Worm (Caenorhabditis elegans) whole organism, L3 larva: ENCODE results near the gene moc-6.

Source experiments
- egl-27 ChIP-seq: sonication (generic microtip); optimal IDR thresholded peaks from 4 replicates; lab custom pipeline; 2017; ENCODE audit warnings: missing biosample characterization, missing genetic modification reagents, missing genetic modification characterization
- elt-3 ChIP-seq, 3 experiments: fragments of 150-350 bp in 1 of 3; sonication (generic microtip) in 2 of 3; optimal IDR thresholded peaks; 2 replicates in 2 of 3; 4 replicates in 1 of 3; lab custom pipeline; 2014 to 2017; ENCODE audit warnings: missing biosample characterization in 3 of 3, missing genetic modification characterization in 3 of 3
- nhr-11 ChIP-seq: fragments of 150-350 bp; optimal IDR thresholded peaks from 2 replicates; lab custom pipeline; 2014; ENCODE audit warnings: missing biosample characterization, missing genetic modification characterization
- nhr-23 ChIP-seq: fragments of 150-350 bp; optimal IDR thresholded peaks from 2 replicates; lab custom pipeline; 2014; ENCODE audit warnings: missing biosample characterization, missing genetic modification reagents, missing genetic modification characterization
- nhr-28 ChIP-seq: fragments of 150-350 bp; optimal IDR thresholded peaks from 2 replicates; lab custom pipeline; 2014; ENCODE audit warnings: missing biosample characterization, missing genetic modification characterization
- nhr-77 ChIP-seq: fragments of 150-350 bp; optimal IDR thresholded peaks from 2 replicates; lab custom pipeline; 2014; ENCODE audit warnings: missing biosample characterization, missing genetic modification characterization
- pha-4 ChIP-seq: fragments of 150-350 bp; optimal IDR thresholded peaks from 2 replicates; lab custom pipeline; 2014; ENCODE audit warnings: missing biosample characterization, missing genetic modification reagents, missing genetic modification characterization
- pqm-1 ChIP-seq: fragments of 150-350 bp; optimal IDR thresholded peaks from 2 replicates; lab custom pipeline; 2017; ENCODE audit warnings: missing biosample characterization, missing genetic modification characterization, inconsistent platforms
- sea-2 ChIP-seq: fragments of 150-350 bp; sonication (generic microtip); optimal IDR thresholded peaks from 4 replicates; lab custom pipeline; 2014; ENCODE audit warnings: missing biosample characterization, missing genetic modification reagents, missing genetic modification characterization
- skn-1 ChIP-seq: fragments of 150-350 bp; optimal IDR thresholded peaks from 2 replicates; lab custom pipeline; 2014; ENCODE audit warnings: missing biosample characterization, missing genetic modification characterization
- zag-1 ChIP-seq: fragments of 150-350 bp; optimal IDR thresholded peaks from 2 replicates; lab custom pipeline; 2014; ENCODE audit warnings: missing biosample characterization, missing genetic modification characterization
- ztf-11 ChIP-seq: fragments of 150-350 bp; optimal IDR thresholded peaks from 2 replicates; lab custom pipeline; 2014; ENCODE audit warnings: missing biosample characterization, missing genetic modification characterization

ce11 chrIII:5208992-5209391, 13.2 kb downstream of the moc-6 start, which contains the start of gene syx-16:
- TF ChIP-seq egl-27 (tag; lab: Kevin White, UChicago) (no peak), ztf-11 (no peak), skn-1 (no peak), nhr-77 (tag; lab: Kevin White, UChicago) (no peak), sea-2 (GFP tag; lab: Kevin White, UChicago) (no peak), pha-4 (tag; lab: Kevin White, UChicago) (no peak), nhr-11 (tag; lab: Kevin White, UChicago) (no peak), nhr-28 (tag; lab: Kevin White, UChicago) (no peak), pqm-1 (tag; lab: Kevin White, UChicago) (no peak), zag-1 (tag; lab: Kevin White, UChicago) (no peak), nhr-23 (tag; lab: Kevin White, UChicago) (no peak), elt-3 (tag; optimal IDR thresholded peaks at IDR 0.05; lab: Kevin White, UChicago) (no peak)
